Fruit fly (Drosophila melanogaster) whole organism, adult: Measurements from ENCODE around the gene Ptp69D.

Experiments used
- CG11617 ChIP-seq: fragments of 200-800 bp; sonication (Bioruptor generic); optimal IDR thresholded peaks from 2 replicates; lab custom pipeline; 2017; ENCODE audit warnings: mild to moderate bottlenecking, missing biosample characterization, missing genetic modification reagents, missing genetic modification characterization
- CG12768 ChIP-seq: fragments of 200-800 bp; sonication (Bioruptor generic); optimal IDR thresholded peaks from 2 replicates; lab custom pipeline; 2017; ENCODE audit warnings: missing biosample characterization, missing genetic modification characterization, mild to moderate bottlenecking, moderate library complexity, missing genetic modification reagents
- CG1620 ChIP-seq: fragments of 200-800 bp; sonication (Bioruptor generic); optimal IDR thresholded peaks from 2 replicates; lab custom pipeline; 2016; ENCODE audit warnings: missing biosample characterization, missing genetic modification characterization
- CG33017 ChIP-seq: fragments of 200-800 bp; sonication (Bioruptor generic); optimal IDR thresholded peaks from 2 replicates; lab custom pipeline; 2018; ENCODE audit warnings: missing biosample characterization, mild to moderate bottlenecking, missing genetic modification characterization, moderate library complexity
- Clk ChIP-seq: fragments of 200-800 bp; sonication (Bioruptor generic); optimal IDR thresholded peaks from 2 replicates; lab custom pipeline; 2017; ENCODE audit warnings: missing biosample characterization, missing genetic modification characterization
- Hr96 ChIP-seq: fragments of 200-800 bp; sonication (Bioruptor generic); optimal IDR thresholded peaks from 2 replicates; lab custom pipeline; 2016; ENCODE audit warnings: missing biosample characterization, missing genetic modification characterization
- cnc ChIP-seq, 2 experiments: fragments of >200 bp; optimal IDR thresholded peaks; 2 replicates each; lab custom pipeline; 2017
- kay ChIP-seq: fragments of 200-800 bp; sonication (Bioruptor generic); peaks from one replicate; lab custom pipeline; 2016; ENCODE audit warnings: missing biosample characterization, missing genetic modification characterization, borderline replicate concordance
- toe ChIP-seq: fragments of 200-800 bp; sonication (Bioruptor generic); optimal IDR thresholded peaks from 2 replicates; lab custom pipeline; 2016; ENCODE audit warnings: missing biosample characterization, missing genetic modification characterization

dm6 chr3L:12745121-12745770 lies 10.5 kb downstream of the Ptp69D start, which contains the start of gene CG32109:
- TF ChIP-seq CG33017 (no peak), CG1620 (GFP tag; lab: Kevin White, UChicago) (no peak), toe (GFP tag; lab: Kevin White, UChicago) (no peak), Hr96 (GFP tag; lab: Kevin White, UChicago) (no peak), CG11617 (GFP tag; lab: Kevin White, UChicago) (no peak), CG12768 (GFP tag; lab: Kevin White, UChicago) (no peak), kay (GFP tag; lab: Kevin White, UChicago) (peak; percentile 93), cnc (optimal IDR thresholded peaks at IDR 0.05; lab: Kevin White, UChicago) (no peak), Clk (GFP tag; lab: Kevin White, UChicago) (no peak)
